Fruit fly (Drosophila melanogaster): ENCODE results near the gene Spn77Ba.
A peak's percentile ranks its signal among the peaks of the same experiment; 100 is the strongest.

The Spn77Ba gene

dm6 chr3L:20347762-20348580 lies 31.0 kb downstream of the Spn77Ba start, which contains the start of the genes Rbbp5 and eRF1 (continued):
- TF ChIP-seq CG17359 (tag; optimal IDR thresholded peaks at IDR 0.05) (peak; percentile 69), hb (GFP tag; IDR thresholded peaks at IDR 0.05; ENCODE audit: partially characterized antibody) (peak; percentile 85), CG9215 (GFP tag; IDR thresholded peaks at IDR 0.05) (peak; percentile 79), knrl (GFP tag; IDR thresholded peaks at IDR 0.05; ENCODE audit: partially characterized antibody) (peak; percentile 93), twi (tag; optimal IDR thresholded peaks at IDR 0.05) (peak; percentile 59), CG1647 (GFP tag; optimal IDR thresholded peaks at IDR 0.05) (peak; percentile 62), Abd-B (GFP tag; optimal IDR thresholded peaks at IDR 0.05) (peak; percentile 72), aop (GFP tag; IDR thresholded peaks at IDR 0.05) (no peak), cg (GFP tag; optimal IDR thresholded peaks at IDR 0.05) (no peak), Stat92E (GFP tag; optimal IDR thresholded peaks at IDR 0.05) (no peak), her (GFP tag; optimal IDR thresholded peaks at IDR 0.05) (peak; percentile 7), sna (GFP tag; IDR thresholded peaks at IDR 0.05; ENCODE audit: partially characterized antibody) (peak; percentile 81), Ets97D (GFP tag; optimal IDR thresholded peaks at IDR 0.05) (peak; percentile 54), hbn (GFP tag; IDR thresholded peaks at IDR 0.05; ENCODE audit: partially characterized antibody) (peak; percentile 79), CG8765 (GFP tag; IDR thresholded peaks at IDR 0.05) (peak; percentile 64), CrebB (tag; optimal IDR thresholded peaks at IDR 0.05) (no peak), CG12155 (GFP tag; optimal IDR thresholded peaks at IDR 0.05) (peak; percentile 78), ab (GFP tag; optimal IDR thresholded peaks at IDR 0.05) (no peak), Med (GFP tag) (peak; percentile 92), Rfx (GFP tag; IDR thresholded peaks at IDR 0.05) (no peak; the same call in 1 of the 2 replicates), CG34376 (GFP tag; optimal IDR thresholded peaks at IDR 0.05) (peak; percentile 24), Fer2 (tag; optimal IDR thresholded peaks at IDR 0.05) (peak; percentile 58), nau (GFP tag; optimal IDR thresholded peaks at IDR 0.05) (no peak), Doc3 (GFP tag; IDR thresholded peaks at IDR 0.05; ENCODE audit: partially characterized antibody) (peak; percentile 74), CG13424 (tag; optimal IDR thresholded peaks at IDR 0.05) (peak; percentile 83), yki (optimal IDR thresholded peaks at IDR 0.05) (no peak), CG15269 (tag; optimal IDR thresholded peaks at IDR 0.05) (peak; percentile 81), CG4730 (GFP tag; IDR thresholded peaks at IDR 0.05) (peak; percentile 75), CG10462 (GFP tag; optimal IDR thresholded peaks at IDR 0.05) (no peak), Side (GFP tag; optimal IDR thresholded peaks at IDR 0.05) (peak; percentile 47), Taf1 (GFP tag; IDR thresholded peaks at IDR 0.05) (peak; percentile 70), CG16863 (GFP tag; optimal IDR thresholded peaks at IDR 0.05) (peak; percentile 32), al (GFP tag; IDR thresholded peaks at IDR 0.05) (peak; percentile 82), CG3847 (GFP tag; IDR thresholded peaks at IDR 0.05) (peak; percentile 85), CG12769 (tag; optimal IDR thresholded peaks at IDR 0.05) (peak; percentile 10), Dll (GFP tag; IDR thresholded peaks at IDR 0.05; ENCODE audit: partially characterized antibody) (peak; percentile 93), CG13624 (GFP tag; optimal IDR thresholded peaks at IDR 0.05) (peak; percentile 68), CG17829 (tag; optimal IDR thresholded peaks at IDR 0.05) (peak; percentile 79), Optix (GFP tag; IDR thresholded peaks at IDR 0.05) (peak; percentile 66; the same call in 2 of the 3 replicates), CG12744 (GFP tag; optimal IDR thresholded peaks at IDR 0.05) (no peak), HmgZ (tag; optimal IDR thresholded peaks at IDR 0.05) (peak; percentile 55), CG9876 (GFP tag; optimal IDR thresholded peaks at IDR 0.05) (peak; percentile 38), CG11723 (GFP tag; optimal IDR thresholded peaks at IDR 0.05) (peak; percentile 30), nerfin-2 (GFP tag; IDR thresholded peaks at IDR 0.05; ENCODE audit: partially characterized antibody) (peak; percentile 87), lilli (GFP tag; optimal IDR thresholded peaks at IDR 0.05) (peak; percentile 84), Oli (tag; optimal IDR thresholded peaks at IDR 0.05) (peak; percentile 44), dm (GFP tag; optimal IDR thresholded peaks at IDR 0.05) (peak; percentile 77), ranshi (GFP tag; IDR thresholded peaks at IDR 0.05) (0 out of 2 replicates have a peak, but pooled peaks have one; percentile 78)
